Worm (Caenorhabditis elegans) whole organism, L4 larva: ENCODE data around the gene twk-25.

Source experiments
- D1046.2 ChIP-seq: fragments of 200-800 bp; sonication (Bioruptor generic); IDR thresholded peaks from 2 replicates; pipeline ENCODE4 v1.3.6; 2022; ENCODE audit warnings: missing genetic modification characterization, missing compliant biosample characterization
- F44E2.7 ChIP-seq: fragments of 200-800 bp; sonication (Bioruptor generic); IDR thresholded peaks from 2 replicates; pipeline ENCODE4 v2.1.2; 2022; ENCODE audit warnings: missing genetic modification characterization, missing compliant biosample characterization
- Y105C5A.15 ChIP-seq: fragments of 200-800 bp; sonication (Bioruptor generic); IDR thresholded peaks from 2 replicates; pipeline ENCODE4 v1.3.6; 2022; ENCODE audit warnings: missing genetic modification characterization, missing compliant biosample characterization
- aha-1 ChIP-seq: fragments of 150-350 bp; peaks from one replicate; lab custom pipeline; 2014; ENCODE audit warnings: missing biosample characterization, missing genetic modification characterization
- aly-2 ChIP-seq: sonication (generic microtip); optimal IDR thresholded peaks from 2 replicates; lab custom pipeline; 2018; ENCODE audit warnings: missing biosample characterization, missing genetic modification characterization
- ceh-28 ChIP-seq: fragments of 150-350 bp; optimal IDR thresholded peaks from 2 replicates; lab custom pipeline; 2014; ENCODE audit warnings: missing biosample characterization, missing genetic modification reagents, missing genetic modification characterization
- ceh-44 ChIP-seq: fragments of 200-800 bp; sonication (Bioruptor generic); IDR thresholded peaks from 2 replicates; pipeline ENCODE4 v1.3.6; 2022; ENCODE audit warnings: missing genetic modification reagents, missing genetic modification characterization, missing compliant biosample characterization
- cey-2 ChIP-seq: sonication (generic microtip); optimal IDR thresholded peaks from 3 replicates; lab custom pipeline; 2017; ENCODE audit warnings: missing genetic modification characterization, mild to moderate bottlenecking, missing compliant biosample characterization, antibody characterized with exemption, borderline replicate concordance; ENCODE audit not compliant: insufficient read depth
- dmd-6 ChIP-seq: fragments of 200-800 bp; sonication (Bioruptor generic); IDR thresholded peaks from 2 replicates; pipeline ENCODE4 v1.3.6; 2022; ENCODE audit warnings: missing genetic modification reagents, missing genetic modification characterization, missing compliant biosample characterization
- dpl-1 ChIP-seq: fragments of 150-350 bp; optimal IDR thresholded peaks from 2 replicates; lab custom pipeline; 2014; ENCODE audit warnings: missing biosample characterization, missing genetic modification reagents, missing genetic modification characterization
- duxl-1 ChIP-seq: sonication (generic microtip); optimal IDR thresholded peaks from 2 replicates; lab custom pipeline; 2016; ENCODE audit warnings: mild to moderate bottlenecking, missing genetic modification characterization, moderate library complexity, missing compliant biosample characterization; ENCODE audit not compliant: poor library complexity
- egl-43 ChIP-seq: fragments of 200-800 bp; sonication (Bioruptor generic); IDR thresholded peaks from 2 replicates; pipeline ENCODE4 v1.3.6; 2022; ENCODE audit warnings: missing genetic modification reagents, missing genetic modification characterization, missing compliant biosample characterization
- fkh-10 ChIP-seq: fragments of 150-350 bp; optimal IDR thresholded peaks from 2 replicates; lab custom pipeline; 2014; ENCODE audit warnings: missing biosample characterization, missing genetic modification reagents, missing genetic modification characterization
- fos-1 ChIP-seq: fragments of 150-350 bp; optimal IDR thresholded peaks from 2 replicates; lab custom pipeline; 2014; ENCODE audit warnings: missing biosample characterization, missing genetic modification characterization
- hif-1 ChIP-seq, 2 experiments: sonication (generic microtip); optimal IDR thresholded peaks; 2 replicates each; lab custom pipeline; 2016 to 2017; ENCODE audit warnings: missing compliant biosample characterization in 2 of 2, missing genetic modification characterization in 2 of 2, missing genetic modification reagents in 2 of 2, missing genotype in 2 of 2, mild to moderate bottlenecking in 1 of 2
- lin-29 ChIP-seq: fragments of 200-800 bp; sonication (Bioruptor generic); IDR thresholded peaks from 2 replicates; pipeline ENCODE4 v1.3.6; 2022; ENCODE audit warnings: missing genetic modification reagents, missing genetic modification characterization, missing compliant biosample characterization
- lin-38 ChIP-seq: fragments of 200-800 bp; sonication (Bioruptor generic); IDR thresholded peaks from 2 replicates; pipeline ENCODE4 v1.3.6; 2022; ENCODE audit warnings: missing genetic modification reagents, missing genetic modification characterization, missing compliant biosample characterization
- lin-39 ChIP-seq: fragments of 150-350 bp; optimal IDR thresholded peaks from 2 replicates; lab custom pipeline; 2014; ENCODE audit warnings: missing biosample characterization, missing genetic modification reagents, missing genetic modification characterization
- lir-3 ChIP-seq: sonication (generic microtip); optimal IDR thresholded peaks from 2 replicates; lab custom pipeline; 2016; ENCODE audit warnings: mild to moderate bottlenecking, missing genetic modification characterization, missing compliant biosample characterization
- mdt-29 ChIP-seq: fragments of 200-800 bp; sonication (Bioruptor generic); IDR thresholded peaks from 2 replicates; pipeline ENCODE4 v1.3.6; 2022; ENCODE audit warnings: missing genetic modification reagents, missing genetic modification characterization, missing compliant biosample characterization
- mes-2 ChIP-seq: sonication (generic microtip); optimal IDR thresholded peaks from 2 replicates; lab custom pipeline; 2016; ENCODE audit warnings: missing genotype, mild to moderate bottlenecking, missing genetic modification characterization, missing compliant biosample characterization; ENCODE audit not compliant: poor library complexity, severe bottlenecking
- nhr-102 ChIP-seq: sonication (generic microtip); optimal IDR thresholded peaks from 2 replicates; lab custom pipeline; 2016; ENCODE audit warnings: mild to moderate bottlenecking, missing genetic modification characterization, moderate library complexity, missing compliant biosample characterization
- nhr-11 ChIP-seq: fragments of 150-350 bp; optimal IDR thresholded peaks from 2 replicates; lab custom pipeline; 2014; ENCODE audit warnings: missing biosample characterization, missing genetic modification characterization
- nhr-237 ChIP-seq: sonication (generic microtip); optimal IDR thresholded peaks from 2 replicates; lab custom pipeline; 2017; ENCODE audit warnings: missing biosample characterization, missing genetic modification characterization
- nhr-28 ChIP-seq: fragments of 150-350 bp; optimal IDR thresholded peaks from 2 replicates; lab custom pipeline; 2014; ENCODE audit warnings: missing biosample characterization, missing genetic modification characterization
- nhr-42 ChIP-seq: fragments of 200-800 bp; sonication (Bioruptor generic); IDR thresholded peaks from 2 replicates; pipeline ENCODE4 v1.3.6; 2022; ENCODE audit warnings: missing genetic modification characterization, missing compliant biosample characterization
- pha-4 ChIP-seq, 2 experiments: fragments of 150-350 bp in 1 of 2; fragments of 200-800 bp in 1 of 2; sonication (Bioruptor generic) in 1 of 2; IDR thresholded peaks in 1 of 2; optimal IDR thresholded peaks in 1 of 2; 2 replicates each; pipeline versions ENCODE4 v1.3.6 to Lab custom; 2014 to 2022; ENCODE audit warnings: missing genetic modification characterization in 2 of 2, missing genetic modification reagents in 2 of 2, missing biosample characterization in 1 of 2, missing compliant biosample characterization in 1 of 2
- sdz-12 ChIP-seq: fragments of 200-800 bp; sonication (Bioruptor generic); optimal IDR thresholded peaks from 2 replicates; lab custom pipeline; 2018; ENCODE audit warnings: mild to moderate bottlenecking, missing genetic modification characterization, missing compliant biosample characterization
- tra-1 ChIP-seq: fragments of 200-800 bp; sonication (Bioruptor generic); IDR thresholded peaks from 2 replicates; pipeline ENCODE4 v1.3.6; 2022; ENCODE audit warnings: missing genetic modification reagents, missing genetic modification characterization, missing compliant biosample characterization
- unc-130 ChIP-seq: sonication (generic microtip); optimal IDR thresholded peaks from 2 replicates; lab custom pipeline; 2016; ENCODE audit warnings: missing genetic modification reagents, missing genetic modification characterization, missing compliant biosample characterization
- unc-62 ChIP-seq, 3 experiments: fragments of 150-350 bp in 1 of 3; sonication (generic microtip); optimal IDR thresholded peaks in 2 of 3; peaks in 1 of 3; 1 replicate in 1 of 3; 2 replicates in 2 of 3; lab custom pipeline; 2014 to 2017; ENCODE audit warnings: missing biosample characterization in 3 of 3, missing genetic modification characterization in 3 of 3, missing genetic modification reagents in 3 of 3, missing genotype in 1 of 3
- zag-1 ChIP-seq: fragments of 150-350 bp; optimal IDR thresholded peaks from 2 replicates; lab custom pipeline; 2014; ENCODE audit warnings: missing biosample characterization, missing genetic modification characterization

The twk-25 gene

ce11 chrIV:11504416-11504815 lies at the start of gene twk-25:
Gene twk-25 (plus strand): TSS chrIV:11504716.
- TF ChIP-seq duxl-1 (tag; lab: Kevin White, UChicago) = no peak
- no peak for TF ChIP-seq nhr-237 (tag; lab: Kevin White, UChicago)
- TF ChIP-seq sdz-12 (GFP tag; lab: Kevin White, UChicago) = no peak
- no peak for TF ChIP-seq ceh-44 (GFP tag; lab: Robert Waterston, UW)
- no peak for TF ChIP-seq D1046.2
- no peak for TF ChIP-seq lin-39 (tag; lab: Kevin White, UChicago)
- no peak for TF ChIP-seq unc-62 (GFP tag; optimal IDR thresholded peaks at IDR 0.05 in 1 of 2; lab: Kevin White, UChicago)
- no peak for TF ChIP-seq unc-62 (tag; optimal IDR thresholded peaks at IDR 0.05; lab: Kevin White, UChicago)
- TF ChIP-seq aly-2 (tag; lab: Kevin White, UChicago) = no peak
- no peak for TF ChIP-seq nhr-42

DNA sequence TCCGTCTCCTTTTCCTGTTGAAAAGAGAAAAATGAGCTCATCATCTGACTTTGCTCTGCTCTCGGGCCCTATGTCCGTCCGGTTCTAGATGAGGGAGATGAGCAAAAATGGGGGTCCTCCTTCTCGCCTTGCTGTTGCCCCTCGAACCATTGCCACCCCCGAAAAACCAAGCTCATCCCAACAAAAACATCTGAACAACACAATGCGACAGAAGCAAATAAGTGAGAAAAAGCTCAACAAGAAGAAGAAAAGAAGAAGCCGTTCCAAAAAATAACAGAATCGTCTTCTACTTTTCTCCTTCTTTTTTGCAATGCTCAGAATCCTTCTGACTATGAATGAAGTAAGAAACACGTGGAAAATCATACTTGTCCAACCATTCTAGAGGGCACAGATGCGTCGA lies 48.7 kb upstream of the twk-25 start:
- no peak for TF ChIP-seq zag-1 (tag; lab: Kevin White, UChicago)
- TF ChIP-seq lin-29 = no peak
- no peak for TF ChIP-seq pha-4 (GFP tag; IDR thresholded peaks at IDR 0.05; lab: Robert Waterston, UW)
- no peak for TF ChIP-seq pha-4 (tag; optimal IDR thresholded peaks at IDR 0.05; lab: Kevin White, UChicago)
- peak; percentile 95 for TF ChIP-seq aha-1 (tag; lab: Kevin White, UChicago)
- TF ChIP-seq, all 104 proteins: peak for 1

DNA sequence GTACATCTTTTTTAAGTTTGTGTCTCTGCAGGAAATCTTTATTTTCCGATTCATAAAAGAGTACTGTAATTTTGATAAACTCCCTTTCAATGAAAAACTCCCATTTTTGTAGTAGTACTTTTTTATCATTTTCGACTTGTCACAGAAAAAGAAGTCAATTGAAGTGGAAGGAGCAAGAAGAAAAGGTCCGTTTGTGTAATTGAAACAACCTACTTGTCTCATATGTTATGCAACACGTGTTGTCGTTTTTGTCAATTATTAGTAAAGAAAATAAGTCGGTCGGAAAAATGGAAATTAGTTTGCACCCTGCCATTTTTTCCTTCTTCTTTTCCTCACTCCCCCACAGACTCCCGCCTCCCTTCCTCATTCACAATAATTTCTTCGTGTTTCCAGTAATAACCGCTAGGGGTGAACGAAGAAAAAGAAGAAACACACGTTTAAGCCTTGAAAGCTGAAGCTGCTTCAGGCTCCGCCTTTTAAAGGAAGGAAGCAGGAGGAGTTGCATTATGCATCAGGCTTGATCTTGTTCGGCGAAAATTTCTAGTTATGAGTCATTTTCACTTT lies 45.7 kb upstream of the twk-25 start:
- TF ChIP-seq hif-1 (tag; optimal IDR thresholded peaks at IDR 0.05; lab: Kevin White, UChicago) (no peak), nhr-28 (tag; lab: Kevin White, UChicago) (no peak), nhr-102 (tag; lab: Kevin White, UChicago) (no peak), unc-130 (no peak), F44E2.7 (GFP tag; lab: Robert Waterston, UW) (no peak), fos-1 (tag; lab: Kevin White, UChicago) (no peak), unc-62 (GFP tag; optimal IDR thresholded peaks at IDR 0.05 in 1 of 2; lab: Kevin White, UChicago) (peak in 1 of 2 experiments; percentile 91), unc-62 (tag; optimal IDR thresholded peaks at IDR 0.05; lab: Kevin White, UChicago) (no peak), cey-2 (no peak), nhr-11 (tag; lab: Kevin White, UChicago) (peak; percentile 5)

DNA sequence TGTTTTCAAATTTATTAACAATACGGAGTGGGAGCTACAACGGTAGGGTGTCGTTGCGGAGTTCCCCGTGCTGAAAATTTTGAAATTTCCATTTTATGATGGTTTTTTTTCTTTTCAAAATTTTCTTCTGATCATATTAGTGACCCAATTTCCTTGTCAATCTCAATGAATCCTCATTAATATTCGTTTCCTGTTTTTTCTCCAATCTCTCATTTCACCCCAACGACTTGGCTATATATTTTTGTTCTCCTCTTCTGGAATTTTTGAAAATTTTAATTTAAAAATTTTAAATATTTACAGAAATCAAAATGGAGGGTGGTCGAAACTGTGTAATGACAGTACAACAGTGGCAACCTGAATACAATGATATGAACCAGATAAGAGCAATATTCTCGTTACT lies 44.8 kb upstream of the twk-25 start, which contains the start of gene npr-3:
Gene npr-3, plus strand, starts transcription at position 301 of the 400 bp plus-strand sequence.
- TF ChIP-seq lir-3 (no peak), lin-38 (GFP tag; lab: Robert Waterston, UW) (no peak), unc-62 (GFP tag; optimal IDR thresholded peaks at IDR 0.05 in 1 of 2; lab: Kevin White, UChicago) (no peak), unc-62 (tag; optimal IDR thresholded peaks at IDR 0.05; lab: Kevin White, UChicago) (no peak), fos-1 (tag; lab: Kevin White, UChicago) (no peak), Y105C5A.15 (GFP tag; lab: Robert Waterston, UW) (no peak), aha-1 (tag; lab: Kevin White, UChicago) (no peak), ceh-28 (tag; lab: Kevin White, UChicago) (no peak), mes-2 (tag; lab: Kevin White, UChicago) (no peak), dpl-1 (GFP tag; lab: Kevin White, UChicago) (no peak), hif-1 (tag; optimal IDR thresholded peaks at IDR 0.05; lab: Kevin White, UChicago) (no peak), tra-1 (GFP tag; lab: Robert Waterston, UW) (no peak), nhr-28 (tag; lab: Kevin White, UChicago) (no peak), ceh-44 (GFP tag; lab: Robert Waterston, UW) (no peak), mdt-29 (no peak), nhr-102 (tag; lab: Kevin White, UChicago) (no peak), fkh-10 (GFP tag; lab: Kevin White, UChicago) (no peak), dmd-6 (GFP tag; lab: Robert Waterston, UW) (no peak), egl-43 (GFP tag; lab: Robert Waterston, UW) (no peak)
